Worm (Caenorhabditis elegans) whole organism, L1 larva: ENCODE measurements around the gene Y27F2A.6.
"Not testable (repeated sequence)": the region's sequence is repeated elsewhere in the genome, so short reads cannot be mapped to it uniquely, and the experiment has no call there.

Source experiments
- C16A3.4 ChIP-seq: fragments of 150-350 bp; optimal IDR thresholded peaks from 2 replicates; lab custom pipeline; 2014; ENCODE audit warnings: missing biosample characterization, missing genetic modification characterization
- aly-2 ChIP-seq: fragments of 150-350 bp; optimal IDR thresholded peaks from 2 replicates; lab custom pipeline; 2014; ENCODE audit warnings: missing biosample characterization, missing genetic modification characterization
- ama-1 ChIP-seq: fragments of 150-350 bp; optimal IDR thresholded peaks from 2 replicates; lab custom pipeline; 2014
- ceh-8 ChIP-seq: fragments of 200-800 bp; sonication (Bioruptor generic); optimal IDR thresholded peaks from 2 replicates; lab custom pipeline; 2018; ENCODE audit warnings: mild to moderate bottlenecking, missing genetic modification characterization, moderate library complexity, missing compliant biosample characterization
- ceh-82 ChIP-seq, 3 experiments: fragments of 150-350 bp in 1 of 3; sonication (generic microtip) in 2 of 3; optimal IDR thresholded peaks; 2 replicates each; lab custom pipeline; 2014 to 2017; ENCODE audit warnings: missing biosample characterization in 3 of 3, missing genetic modification characterization in 3 of 3
- dpl-1 ChIP-seq, 3 experiments: fragments of 150-350 bp in 2 of 3; sonication (generic microtip) in 1 of 3; optimal IDR thresholded peaks; 2 replicates each; lab custom pipeline; 2014 to 2017; ENCODE audit warnings: missing biosample characterization in 3 of 3, missing genetic modification characterization in 3 of 3, missing genetic modification reagents in 3 of 3
- efl-1 ChIP-seq, 4 experiments: fragments of 150-350 bp; optimal IDR thresholded peaks in 3 of 4; peaks in 1 of 4; 1 replicate in 1 of 4; 2 replicates in 3 of 4; lab custom pipeline; 2014; ENCODE audit warnings: missing biosample characterization in 2 of 4, missing genetic modification characterization in 2 of 4, missing genetic modification reagents in 2 of 4
- egl-13 ChIP-seq: sonication (generic microtip); optimal IDR thresholded peaks from 2 replicates; lab custom pipeline; 2016; ENCODE audit warnings: missing genotype, missing genetic modification reagents, missing genetic modification characterization, missing compliant biosample characterization
- fkh-8 ChIP-seq: sonication (generic microtip); optimal IDR thresholded peaks from 2 replicates; lab custom pipeline; 2016; ENCODE audit warnings: mild to moderate bottlenecking, missing genetic modification characterization, missing compliant biosample characterization
- fos-1 ChIP-seq: fragments of 150-350 bp; optimal IDR thresholded peaks from 2 replicates; lab custom pipeline; 2014; ENCODE audit warnings: missing biosample characterization, missing genetic modification characterization
- grh-1 ChIP-seq: fragments of 200-800 bp; sonication (Bioruptor generic); IDR thresholded peaks from 2 replicates; pipeline ENCODE4 v1.3.6; 2022; ENCODE audit warnings: missing genetic modification reagents, missing genetic modification characterization, missing compliant biosample characterization
- jun-1 ChIP-seq: fragments of 150-350 bp; optimal IDR thresholded peaks from 2 replicates; lab custom pipeline; 2014; ENCODE audit warnings: missing biosample characterization, missing genetic modification reagents, missing genetic modification characterization
- lin-14 ChIP-seq: fragments of 200-800 bp; sonication (Bioruptor generic); optimal IDR thresholded peaks from 2 replicates; lab custom pipeline; 2018; ENCODE audit warnings: mild to moderate bottlenecking, missing genetic modification characterization, moderate library complexity, missing compliant biosample characterization
- lin-15B ChIP-seq: fragments of 150-350 bp; sonication (generic microtip); optimal IDR thresholded peaks from 3 replicates; lab custom pipeline; 2014; ENCODE audit warnings: missing biosample characterization, missing genetic modification characterization
- lin-35 ChIP-seq, 2 experiments: fragments of 150-350 bp; optimal IDR thresholded peaks; 2 replicates each; lab custom pipeline; 2014; ENCODE audit warnings: missing biosample characterization in 2 of 2, missing genetic modification characterization in 2 of 2, missing genetic modification reagents in 2 of 2
- lin-39 ChIP-seq: fragments of 150-350 bp; optimal IDR thresholded peaks from 2 replicates; lab custom pipeline; 2014; ENCODE audit warnings: missing biosample characterization, missing genetic modification reagents, missing genetic modification characterization
- lir-3 ChIP-seq: sonication (generic microtip); optimal IDR thresholded peaks from 2 replicates; lab custom pipeline; 2016; ENCODE audit warnings: mild to moderate bottlenecking, missing genetic modification characterization, moderate library complexity, missing compliant biosample characterization; ENCODE audit not compliant: poor library complexity
- lsy-2 ChIP-seq, 2 experiments: fragments of 150-350 bp; optimal IDR thresholded peaks; 2 replicates each; lab custom pipeline; 2014; ENCODE audit warnings: missing biosample characterization in 2 of 2, missing genetic modification characterization in 2 of 2
- mef-2 ChIP-seq: fragments of 150-350 bp; optimal IDR thresholded peaks from 2 replicates; lab custom pipeline; 2014; ENCODE audit warnings: missing biosample characterization, missing genetic modification characterization
- nhr-12 ChIP-seq: sonication (generic microtip); optimal IDR thresholded peaks from 2 replicates; lab custom pipeline; 2017; ENCODE audit warnings: missing biosample characterization, missing genetic modification characterization
- nhr-20 ChIP-seq: sonication (generic microtip); optimal IDR thresholded peaks from 2 replicates; lab custom pipeline; 2016; ENCODE audit warnings: mild to moderate bottlenecking, missing genetic modification characterization, missing compliant biosample characterization
- nhr-76 ChIP-seq: sonication (generic microtip); optimal IDR thresholded peaks from 2 replicates; lab custom pipeline; 2017; ENCODE audit warnings: missing biosample characterization, missing genetic modification characterization
- nhr-84 ChIP-seq: sonication (generic microtip); optimal IDR thresholded peaks from 2 replicates; lab custom pipeline; 2017; ENCODE audit warnings: missing biosample characterization, missing genetic modification characterization
- nhr-90 ChIP-seq: sonication (generic microtip); optimal IDR thresholded peaks from 2 replicates; lab custom pipeline; 2016; ENCODE audit warnings: mild to moderate bottlenecking, missing genetic modification characterization, missing compliant biosample characterization; ENCODE audit not compliant: poor library complexity
- skn-1 ChIP-seq: fragments of 150-350 bp; optimal IDR thresholded peaks from 2 replicates; lab custom pipeline; 2014; ENCODE audit warnings: missing biosample characterization, missing genetic modification characterization
- snu-23 ChIP-seq: sonication (generic microtip); optimal IDR thresholded peaks from 2 replicates; lab custom pipeline; 2016; ENCODE audit warnings: missing genetic modification characterization, missing compliant biosample characterization
- unc-62 ChIP-seq: fragments of 150-350 bp; optimal IDR thresholded peaks from 2 replicates; lab custom pipeline; 2014; ENCODE audit warnings: missing biosample characterization, missing genetic modification reagents, missing genetic modification characterization
- unc-98 ChIP-seq: fragments of 200-800 bp; sonication (Bioruptor generic); IDR thresholded peaks from 2 replicates; pipeline ENCODE4 v1.3.6; 2022; ENCODE audit warnings: missing genetic modification characterization, missing compliant biosample characterization
- zip-4 ChIP-seq: fragments of 200-800 bp; sonication (Bioruptor generic); optimal IDR thresholded peaks from 2 replicates; lab custom pipeline; 2018; ENCODE audit warnings: mild to moderate bottlenecking, missing genetic modification characterization, moderate library complexity, missing compliant biosample characterization
- ztf-11 ChIP-seq, 2 experiments: sonication (generic microtip); optimal IDR thresholded peaks; 2 replicates each; lab custom pipeline; 2016 to 2017; ENCODE audit warnings: missing genetic modification characterization in 2 of 2, missing biosample characterization in 1 of 2, missing compliant biosample characterization in 1 of 2

The Y27F2A.6 gene

ce11 chrII:3184858-3185257, 1.7 kb upstream of the Y27F2A.6 start, which contains the start of gene sri-78:
Gene sri-78 (plus strand): TSS chrII:3185158.
- TF ChIP-seq aly-2; egl-13 (tag; lab: Kevin White, UChicago); ztf-11 (tag; optimal IDR thresholded peaks at IDR 0.05; lab: Kevin White, UChicago): not testable (repeated sequence)
- TF ChIP-seq, all 84 proteins: peak for 0; not testable (repeated sequence) for 84

DNA sequence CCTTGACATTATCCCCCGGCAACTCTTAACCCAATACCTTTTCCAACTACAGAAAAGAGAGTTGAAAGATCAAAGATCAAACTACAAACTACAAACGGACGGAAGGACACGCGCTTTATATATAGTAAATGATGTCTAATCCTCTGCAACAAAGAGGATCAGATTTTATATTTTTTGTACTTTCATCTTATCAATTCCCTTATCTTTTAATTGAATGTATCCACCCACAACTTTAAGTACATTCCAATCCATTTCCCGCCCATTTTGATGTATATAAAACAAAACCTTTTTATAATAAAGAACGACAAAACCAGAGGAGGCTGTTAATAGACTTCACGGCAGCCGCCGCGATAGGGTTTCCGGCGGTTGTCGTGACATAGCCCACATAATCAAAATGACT, 5.5 kb downstream of the Y27F2A.6 start, which contains the start of gene sri-40:
TSS of gene sri-40 (plus strand) at position 301 of the 400 bp plus-strand sequence.
- TF ChIP-seq lin-39 (tag; lab: Kevin White, UChicago); snu-23 (GFP tag; lab: Kevin White, UChicago); efl-1 (optimal IDR thresholded peaks at IDR 0.05; lab: Kevin White, UChicago); efl-1 (GFP tag; optimal IDR thresholded peaks at IDR 0.05 in 1 of 2; lab: Kevin White, UChicago): not testable (repeated sequence)
- TF ChIP-seq, all 84 proteins: peak for 0; not testable (repeated sequence) for 84

- TF ChIP-seq grh-1 (no peak), lin-35 (GFP tag; optimal IDR thresholded peaks at IDR 0.05; lab: Kevin White, UChicago) (no peak), lin-15B (tag; lab: Kevin White, UChicago) (no peak), efl-1 (optimal IDR thresholded peaks at IDR 0.05; lab: Kevin White, UChicago) (no peak), efl-1 (GFP tag; optimal IDR thresholded peaks at IDR 0.05 in 1 of 2; lab: Kevin White, UChicago) (no peak), skn-1 (tag; lab: Kevin White, UChicago) (no peak), fkh-8 (tag; lab: Kevin White, UChicago) (no peak), ama-1 (lab: Kevin White, UChicago) (no peak), mef-2 (no peak), ztf-11 (tag; optimal IDR thresholded peaks at IDR 0.05; lab: Kevin White, UChicago) (no peak), unc-98 (GFP tag; lab: Robert Waterston, UW) (no peak), nhr-76 (tag; lab: Kevin White, UChicago) (no peak), nhr-90 (no peak), C16A3.4 (tag; lab: Kevin White, UChicago) (no peak), lsy-2 (tag; optimal IDR thresholded peaks at IDR 0.05; lab: Kevin White, UChicago) (no peak)
These were observed 11.0 kb downstream of the Y27F2A.6 start, which contains the start of gene Y27F2A.10 for ce11 chrII:3172176-3172575. Gene Y27F2A.10 (minus strand): TSS chrII:3172276.

ce11 chrII:3170089-3170488, 13.1 kb downstream of the Y27F2A.6 start, which contains the start of gene fbxc-55:
Gene fbxc-55 (minus strand): TSS chrII:3170189.
- TF ChIP-seq nhr-20 = no peak
- TF ChIP-seq lin-14 (GFP tag; lab: Kevin White, UChicago) = no peak
- no peak for TF ChIP-seq nhr-12
- no peak for TF ChIP-seq ama-1 (lab: Kevin White, UChicago)
- no peak for TF ChIP-seq snu-23 (GFP tag; lab: Kevin White, UChicago)
- no peak for TF ChIP-seq ceh-8 (GFP tag; lab: Kevin White, UChicago)
- TF ChIP-seq unc-62 (GFP tag; lab: Kevin White, UChicago) = no peak
- TF ChIP-seq lir-3 (tag; lab: Kevin White, UChicago) = no peak
- TF ChIP-seq, all 84 proteins: peak for 0

DNA sequence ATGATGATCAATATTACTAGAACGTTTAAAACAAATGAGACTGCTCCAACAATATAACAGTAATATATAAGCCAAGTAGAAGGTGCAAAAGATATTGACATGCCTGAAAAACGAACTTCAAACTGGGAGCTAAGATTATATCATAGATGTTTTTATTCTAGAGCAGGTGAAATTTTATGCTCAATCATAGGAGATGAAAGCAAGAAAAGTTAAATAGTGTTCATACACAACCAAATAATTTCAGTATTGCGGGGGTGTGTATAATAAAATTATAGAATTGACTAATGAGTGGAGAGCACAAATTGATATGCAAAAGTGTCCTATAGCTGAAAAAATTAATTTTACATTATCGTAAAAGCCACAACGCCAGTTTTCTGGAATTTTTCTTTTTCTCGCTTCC, 24.2 kb downstream of the Y27F2A.6 start, which contains the start of gene sri-34:
TSS of gene sri-34 (minus strand) at position 101 of the 400 bp plus-strand sequence.
- TF ChIP-seq dpl-1 (GFP tag; optimal IDR thresholded peaks at IDR 0.05; lab: Kevin White, UChicago) (no peak), nhr-84 (tag; lab: Kevin White, UChicago) (no peak), lir-3 (tag; lab: Kevin White, UChicago) (no peak), ceh-82 (tag; optimal IDR thresholded peaks at IDR 0.05; lab: Kevin White, UChicago) (no peak), fos-1 (tag; lab: Kevin White, UChicago) (no peak), zip-4 (GFP tag; lab: Kevin White, UChicago) (no peak), jun-1 (tag; lab: Kevin White, UChicago) (no peak)

ce11 chrII:3156749-3157148, 26.5 kb downstream of the Y27F2A.6 start, which contains the start of gene sri-33:
Gene sri-33 (minus strand): TSS chrII:3156849.
- no peak for TF ChIP-seq nhr-12
- TF ChIP-seq fkh-8 (tag; lab: Kevin White, UChicago) = peak; percentile 57
